Fruit fly (Drosophila melanogaster) whole organism, embryonic: ENCODE data around the gene crc.

Experiments used
- Aef1 ChIP-seq: fragments of 200-800 bp; sonication (Bioruptor generic); IDR thresholded peaks from 3 replicates; pipeline ENCODE4 v1.3.6; 2022; ENCODE audit warnings: missing biosample characterization, missing genetic modification characterization
- CG10209 ChIP-seq: fragments of 200-800 bp; sonication (Bioruptor generic); optimal IDR thresholded peaks from 3 replicates; lab custom pipeline; 2017; ENCODE audit warnings: missing biosample characterization, mild to moderate bottlenecking, missing genetic modification characterization, missing genetic modification reagents
- CG10654 ChIP-seq: fragments of 200-800 bp; sonication (Bioruptor generic); optimal IDR thresholded peaks from 2 replicates; lab custom pipeline; 2016; ENCODE audit warnings: missing biosample characterization, missing genetic modification characterization
- CG12219 ChIP-seq: fragments of 200-800 bp; sonication (Bioruptor generic); optimal IDR thresholded peaks from 3 replicates; lab custom pipeline; 2018; ENCODE audit warnings: missing biosample characterization, mild to moderate bottlenecking, missing genetic modification characterization
- CG15601 ChIP-seq: fragments of 200-800 bp; sonication (Bioruptor generic); optimal IDR thresholded peaks from 3 replicates; lab custom pipeline; 2019; ENCODE audit warnings: missing biosample characterization, mild to moderate bottlenecking, missing genetic modification characterization, moderate library complexity
- CG1603 ChIP-seq: fragments of 200-800 bp; sonication (Bioruptor generic); optimal IDR thresholded peaks from 2 replicates; lab custom pipeline; 2019; ENCODE audit warnings: missing biosample characterization, mild to moderate bottlenecking, missing genetic modification characterization, moderate library complexity
- CG16815 ChIP-seq: fragments of 200-800 bp; sonication (Bioruptor generic); optimal IDR thresholded peaks from 3 replicates; lab custom pipeline; 2017; ENCODE audit warnings: missing biosample characterization, mild to moderate bottlenecking, missing genetic modification characterization
- CG17568 ChIP-seq: fragments of 200-800 bp; sonication (Bioruptor generic); optimal IDR thresholded peaks from 2 replicates; lab custom pipeline; 2018; ENCODE audit warnings: missing biosample characterization, mild to moderate bottlenecking, missing genetic modification characterization, moderate library complexity
- CG1792 ChIP-seq: fragments of 200-800 bp; sonication (Bioruptor generic); optimal IDR thresholded peaks from 2 replicates; lab custom pipeline; 2016; ENCODE audit warnings: missing biosample characterization, missing genetic modification characterization
- CG18476 ChIP-seq: fragments of 200-800 bp; sonication (Bioruptor generic); optimal IDR thresholded peaks from 2 replicates; lab custom pipeline; 2016; ENCODE audit warnings: missing biosample characterization, mild to moderate bottlenecking, missing genetic modification characterization
- CG18619 ChIP-seq: fragments of 200-800 bp; sonication (Bioruptor generic); optimal IDR thresholded peaks from 3 replicates; lab custom pipeline; 2017; ENCODE audit warnings: missing biosample characterization, mild to moderate bottlenecking, missing genetic modification characterization
- CG31441 ChIP-seq: fragments of 200-800 bp; sonication (Bioruptor generic); IDR thresholded peaks from 2 replicates; pipeline ENCODE4 v1.3.6; 2022; ENCODE audit warnings: missing biosample characterization, missing genetic modification characterization
- CG3726 ChIP-seq: fragments of 200-800 bp; sonication (Bioruptor generic); IDR thresholded peaks from 3 replicates; pipeline ENCODE4, ENCODE4 v1.3.6; 2022; ENCODE audit warnings: missing biosample characterization, missing genetic modification characterization
- CG4282 ChIP-seq: fragments of 200-800 bp; sonication (Bioruptor generic); optimal IDR thresholded peaks from 2 replicates; lab custom pipeline; 2016; ENCODE audit warnings: missing biosample characterization, missing genetic modification characterization
- CG7928 ChIP-seq: fragments of 200-800 bp; sonication (Bioruptor generic); optimal IDR thresholded peaks from 2 replicates; lab custom pipeline; 2017; ENCODE audit warnings: missing biosample characterization, mild to moderate bottlenecking, missing genetic modification characterization
- CG9215 ChIP-seq: fragments of 200-800 bp; sonication (Bioruptor generic); IDR thresholded peaks from 2 replicates; pipeline ENCODE4 v1.3.6; 2022; ENCODE audit warnings: missing biosample characterization, missing genetic modification characterization
- CoRest ChIP-seq: fragments of 200-800 bp; sonication (Bioruptor generic); optimal IDR thresholded peaks from 3 replicates; lab custom pipeline; 2018; ENCODE audit warnings: missing biosample characterization, mild to moderate bottlenecking, missing genetic modification characterization, moderate library complexity
- D19A ChIP-seq: fragments of 200-800 bp; optimal IDR thresholded peaks from 3 replicates; lab custom pipeline; 2019; ENCODE audit warnings: missing biosample characterization, mild to moderate bottlenecking, missing genetic modification characterization, moderate library complexity
- Dip2 ChIP-seq: fragments of 200-800 bp; sonication (Bioruptor generic); IDR thresholded peaks from 2 replicates; pipeline ENCODE4 v1.3.6; 2022; ENCODE audit warnings: missing biosample characterization, missing genetic modification characterization
- Gsc ChIP-seq: fragments of 200-800 bp; sonication (Bioruptor generic); IDR thresholded peaks from 2 replicates; pipeline ENCODE4 v1.3.6; 2022; ENCODE audit warnings: missing biosample characterization, missing genetic modification characterization
- HLH4C ChIP-seq: fragments of 200-800 bp; sonication (Bioruptor generic); IDR thresholded peaks from 3 replicates; pipeline ENCODE4 v1.3.6; 2022; ENCODE audit warnings: missing biosample characterization, missing genetic modification characterization; ENCODE audit not compliant: partially characterized antibody
- HLHmδ ChIP-seq: fragments of 200-800 bp; sonication (Bioruptor generic); optimal IDR thresholded peaks from 2 replicates; lab custom pipeline; 2018; ENCODE audit warnings: missing biosample characterization, mild to moderate bottlenecking, missing genetic modification characterization, moderate library complexity
- HmgZ ChIP-seq: fragments of 200-800 bp; sonication (Bioruptor generic); optimal IDR thresholded peaks from 2 replicates; lab custom pipeline; 2018; ENCODE audit warnings: missing biosample characterization, mild to moderate bottlenecking, missing genetic modification characterization
- Meics ChIP-seq: fragments of 200-800 bp; sonication (Bioruptor generic); optimal IDR thresholded peaks from 2 replicates; lab custom pipeline; 2017; ENCODE audit warnings: missing biosample characterization, mild to moderate bottlenecking, missing genetic modification characterization
- Mes4 ChIP-seq: fragments of 200-800 bp; sonication (Bioruptor generic); optimal IDR thresholded peaks from 2 replicates; lab custom pipeline; 2016; ENCODE audit warnings: missing biosample characterization, missing genetic modification characterization
- Pdp1 ChIP-seq, 2 experiments: fragments of 200-800 bp; sonication (Bioruptor generic); optimal IDR thresholded peaks; 3 replicates each; lab custom pipeline; 2016; ENCODE audit warnings: missing biosample characterization in 2 of 2, missing genetic modification characterization in 2 of 2, mild to moderate bottlenecking in 1 of 2, moderate library complexity in 1 of 2
- Poxn ChIP-seq: fragments of 200-800 bp; sonication (Bioruptor generic); IDR thresholded peaks from 2 replicates; pipeline ENCODE4 v1.3.6; 2022; ENCODE audit warnings: missing biosample characterization, missing genetic modification characterization
- Tbp ChIP-seq: fragments of >200 bp; optimal IDR thresholded peaks from 2 replicates; lab custom pipeline; 2018; ENCODE audit warnings: missing biosample characterization, missing genetic modification characterization
- ash1 ChIP-seq: fragments of 200-800 bp; sonication (Bioruptor generic); optimal IDR thresholded peaks from 2 replicates; lab custom pipeline; 2018; ENCODE audit warnings: missing biosample characterization, mild to moderate bottlenecking, missing genetic modification characterization
- br ChIP-seq: fragments of >200 bp; optimal IDR thresholded peaks from 2 replicates; lab custom pipeline; 2017
- chif ChIP-seq, 2 experiments: fragments of 200-800 bp; sonication (Bioruptor generic); optimal IDR thresholded peaks; 3 replicates each; lab custom pipeline; 2016; ENCODE audit warnings: missing biosample characterization in 2 of 2, missing genetic modification characterization in 2 of 2
- dimm ChIP-seq: fragments of 200-800 bp; sonication (Bioruptor generic); IDR thresholded peaks from 2 replicates; pipeline ENCODE4 v1.3.6; 2022; ENCODE audit warnings: missing biosample characterization, missing genetic modification characterization
- dpn ChIP-seq, 2 experiments: fragments of 200-800 bp; sonication (Bioruptor generic); optimal IDR thresholded peaks; 3 replicates each; lab custom pipeline; 2016; ENCODE audit warnings: missing biosample characterization in 2 of 2, missing genetic modification characterization in 2 of 2
- gro ChIP-seq: fragments of 200-800 bp; sonication (Bioruptor generic); optimal IDR thresholded peaks from 2 replicates; lab custom pipeline; 2016; ENCODE audit warnings: missing biosample characterization, missing genetic modification characterization
- her ChIP-seq: fragments of 200-800 bp; sonication (Bioruptor generic); optimal IDR thresholded peaks from 2 replicates; lab custom pipeline; 2016; ENCODE audit warnings: missing biosample characterization, missing genetic modification characterization
- lab ChIP-seq: fragments of 200-800 bp; sonication (Bioruptor generic); optimal IDR thresholded peaks from 3 replicates; lab custom pipeline; 2017; ENCODE audit warnings: missing biosample characterization, missing genetic modification characterization, mild to moderate bottlenecking, moderate library complexity, missing genetic modification reagents
- lbe ChIP-seq: fragments of 200-800 bp; sonication (Bioruptor generic); optimal IDR thresholded peaks from 2 replicates; lab custom pipeline; 2016; ENCODE audit warnings: missing biosample characterization, mild to moderate bottlenecking, missing genetic modification characterization
- odd ChIP-seq: fragments of 200-800 bp; sonication (Bioruptor generic); optimal IDR thresholded peaks from 2 replicates; lab custom pipeline; 2017; ENCODE audit warnings: missing biosample characterization, mild to moderate bottlenecking, missing genetic modification characterization
- onecut ChIP-seq: fragments of 200-800 bp; sonication (Bioruptor generic); IDR thresholded peaks from 2 replicates; pipeline ENCODE4 v1.3.6; 2022; ENCODE audit warnings: missing biosample characterization, missing genetic modification characterization
- rib ChIP-seq: fragments of 200-800 bp; sonication (Bioruptor generic); IDR thresholded peaks from 2 replicates; pipeline ENCODE4 v1.3.6; 2022; ENCODE audit warnings: missing biosample characterization, missing genetic modification characterization
- ro ChIP-seq: fragments of 200-800 bp; sonication (Bioruptor generic); IDR thresholded peaks from 2 replicates; pipeline ENCODE4 v1.3.6; 2022; ENCODE audit warnings: missing biosample characterization, missing genetic modification characterization
- sd ChIP-seq: fragments of 200-800 bp; sonication (Bioruptor generic); optimal IDR thresholded peaks from 3 replicates; lab custom pipeline; 2018; ENCODE audit warnings: missing biosample characterization, mild to moderate bottlenecking, missing genetic modification characterization, moderate library complexity
- sens ChIP-seq: fragments of 200-800 bp; sonication (Bioruptor generic); peaks from one replicate; lab custom pipeline; 2016; ENCODE audit warnings: missing biosample characterization, missing genetic modification characterization
- sens-2 ChIP-seq: fragments of 200-800 bp; sonication (Bioruptor generic); IDR thresholded peaks from 2 replicates; pipeline ENCODE4 v1.3.6; 2022; ENCODE audit warnings: missing biosample characterization, missing genetic modification characterization
- sna ChIP-seq: fragments of 200-800 bp; sonication (Bioruptor generic); IDR thresholded peaks from 2 replicates; pipeline ENCODE4 v1.3.6; 2022; ENCODE audit warnings: missing biosample characterization, missing genetic modification characterization; ENCODE audit not compliant: partially characterized antibody
- toy ChIP-seq: fragments of 200-800 bp; sonication (Bioruptor generic); IDR thresholded peaks from 2 replicates; pipeline ENCODE4 v1.3.6; 2022; ENCODE audit warnings: missing biosample characterization, missing genetic modification characterization
- twi ChIP-seq: fragments of 200-800 bp; optimal IDR thresholded peaks from 2 replicates; lab custom pipeline; 2019; ENCODE audit warnings: missing biosample characterization, mild to moderate bottlenecking, missing genetic modification characterization, moderate library complexity
- vnd ChIP-seq: fragments of 200-800 bp; sonication (Bioruptor generic); IDR thresholded peaks from 3 replicates; pipeline ENCODE4 v1.3.6; 2022; ENCODE audit warnings: missing biosample characterization, missing genetic modification characterization; ENCODE audit not compliant: partially characterized antibody
- wek ChIP-seq: fragments of 200-800 bp; sonication (Bioruptor generic); optimal IDR thresholded peaks from 3 replicates; lab custom pipeline; 2018; ENCODE audit warnings: missing biosample characterization, mild to moderate bottlenecking, missing genetic modification characterization, moderate library complexity
- z ChIP-seq: fragments of 200-800 bp; sonication (Bioruptor generic); IDR thresholded peaks from 3 replicates; pipeline ENCODE4 v1.3.6; 2022; ENCODE audit warnings: missing biosample characterization, missing genetic modification characterization

crc gene

DNA sequence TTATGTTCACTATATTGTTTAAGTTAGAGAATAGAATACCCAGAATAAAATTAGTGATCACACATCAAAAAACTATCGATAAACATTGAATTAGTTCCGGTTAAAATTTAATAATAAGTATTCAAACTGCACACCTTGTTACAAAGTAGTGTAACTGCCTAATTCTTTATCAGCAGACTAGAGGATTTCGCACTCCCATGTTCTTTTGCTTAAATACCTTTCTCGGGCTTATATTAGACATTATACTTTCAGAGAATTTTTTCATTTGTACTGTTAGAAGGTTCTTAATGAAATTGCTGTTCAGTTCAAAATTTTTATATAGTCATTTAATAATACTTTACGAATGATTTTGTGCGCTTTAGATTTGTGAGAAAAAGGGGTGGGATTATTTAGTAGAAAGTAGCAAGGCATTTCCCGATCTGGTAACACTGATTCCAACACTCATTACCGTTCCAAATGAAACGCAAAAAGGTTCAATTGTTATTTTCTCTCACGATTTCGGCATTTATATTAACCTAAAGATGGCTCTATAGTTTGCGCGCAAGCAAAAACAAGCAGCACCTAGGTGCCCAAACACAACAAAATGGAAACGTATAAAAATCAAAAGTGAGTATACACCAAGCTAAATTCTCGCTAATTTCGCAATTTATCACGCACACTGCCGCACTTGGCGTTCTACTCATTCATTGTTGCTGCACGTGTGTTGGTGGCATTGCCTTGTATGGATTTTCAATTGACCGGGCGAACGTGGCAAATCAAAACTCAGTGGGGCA is at the start of gene crc (continued):
- TF ChIP-seq Aef1 (no peak), toy (GFP tag; lab: Robert Waterston, UW) (no peak), CG15601 (tag; lab: Kevin White, UChicago) (no peak), CG18476 (GFP tag; lab: Kevin White, UChicago) (peak; percentile 5), vnd (GFP tag; lab: Robert Waterston, UW) (no peak; the same call in 2 of the 3 replicates), sens (peak; percentile 46), Gsc (GFP tag; lab: Robert Waterston, UW) (no peak), Mes4 (GFP tag; lab: Kevin White, UChicago) (no peak), sd (peak; percentile 12), HLH4C (GFP tag; lab: Robert Waterston, UW) (peak; percentile 70), sens-2 (GFP tag; lab: Robert Waterston, UW) (no peak), D19A (tag; lab: Kevin White, UChicago) (no peak), br (lab: Kevin White, UChicago) (no peak), Dip2 (GFP tag; lab: Robert Waterston, UW) (no peak), CG12219 (GFP tag; lab: Kevin White, UChicago) (no peak), CG1792 (no peak), CG10209 (GFP tag; lab: Kevin White, UChicago) (peak; percentile 24), ro (GFP tag; lab: Robert Waterston, UW) (no peak), z (no peak), lbe (GFP tag; lab: Kevin White, UChicago) (no peak), CG7928 (GFP tag; lab: Kevin White, UChicago) (no peak), Meics (GFP tag; lab: Kevin White, UChicago) (peak; percentile 1), chif (GFP tag; optimal IDR thresholded peaks at IDR 0.05; lab: Kevin White, UChicago) (no peak), CG1603 (peak; percentile 79), lab (GFP tag; lab: Kevin White, UChicago) (no peak), twi (tag; lab: Kevin White, UChicago) (no peak), HmgZ (tag; lab: Kevin White, UChicago) (peak; percentile 18), gro (GFP tag; lab: Kevin White, UChicago) (no peak), CoRest (no peak), CG17568 (GFP tag; lab: Kevin White, UChicago) (peak; percentile 44), Poxn (GFP tag; lab: Robert Waterston, UW) (no peak), her (GFP tag; lab: Kevin White, UChicago) (peak; percentile 47), CG4282 (GFP tag; lab: Kevin White, UChicago) (no peak), wek (no peak), dpn (GFP tag; optimal IDR thresholded peaks at IDR 0.05; lab: Kevin White, UChicago) (peak in 1 of 2 experiments; percentile 24), Tbp (GFP tag; lab: Kevin White, UChicago) (no peak), CG16815 (GFP tag; lab: Kevin White, UChicago) (no peak), CG10654 (peak; percentile 11), dimm (GFP tag; lab: Robert Waterston, UW) (no peak), CG31441 (GFP tag; lab: Robert Waterston, UW) (0 out of 2 replicates have a peak, but pooled peaks have one; percentile 26), HLHmδ (GFP tag; lab: Kevin White, UChicago) (no peak), CG9215 (no peak), CG3726 (GFP tag; lab: Robert Waterston, UW) (no peak), odd (GFP tag; lab: Kevin White, UChicago) (no peak), rib (peak; percentile 79; the same call in 1 of the 2 replicates), ash1 (GFP tag; lab: Kevin White, UChicago) (no peak), sna (GFP tag; lab: Robert Waterston, UW) (peak; percentile 32; the same call in 1 of the 2 replicates), Pdp1 (GFP tag; optimal IDR thresholded peaks at IDR 0.05; lab: Kevin White, UChicago) (no peak), CG18619 (GFP tag; lab: Kevin White, UChicago) (no peak), onecut (GFP tag; lab: Robert Waterston, UW) (no peak)
